Worm (Caenorhabditis elegans): Measurements from ENCODE around the gene ima-1.

The ima-1 gene

ce11 chrV:11271051-11271450, 31.6 kb downstream of the ima-1 start, which contains the start of gene clec-222:
Gene clec-222, plus strand, starts transcription at chrV:11271351.
- TF ChIP-seq rnt-1 (tag; optimal IDR thresholded peaks at IDR 0.05) = no peak
- no peak for TF ChIP-seq jun-1 (tag; optimal IDR thresholded peaks at IDR 0.05)
- TF ChIP-seq isw-1 (GFP tag; IDR thresholded peaks at IDR 0.05) = no peak
- TF ChIP-seq ceh-90 (tag; optimal IDR thresholded peaks at IDR 0.05) = no peak
- TF ChIP-seq unc-98 (GFP tag; IDR thresholded peaks at IDR 0.05) = no peak
- TF ChIP-seq tlp-1 (tag; optimal IDR thresholded peaks at IDR 0.05) = no peak
- no peak for TF ChIP-seq pag-3 (tag; optimal IDR thresholded peaks at IDR 0.05; ENCODE audit: borderline replicate concordance, insufficient read depth)
- TF ChIP-seq C16A3.4 (tag; optimal IDR thresholded peaks at IDR 0.05) = no peak
- no peak for TF ChIP-seq lin-14 (GFP tag; optimal IDR thresholded peaks at IDR 0.05)
- no peak for TF ChIP-seq irx-1 (tag; optimal IDR thresholded peaks at IDR 0.05)
- no peak for TF ChIP-seq ceh-82 (tag; optimal IDR thresholded peaks at IDR 0.05)
- TF ChIP-seq fkh-8 (tag; optimal IDR thresholded peaks at IDR 0.05) = no peak
- TF ChIP-seq Y116A8C.19 (tag; optimal IDR thresholded peaks at IDR 0.05; ENCODE audit: borderline replicate concordance) = no peak
- no peak for TF ChIP-seq xbp-1 (tag; optimal IDR thresholded peaks at IDR 0.05)
- TF ChIP-seq ceh-88 (GFP tag; IDR thresholded peaks at IDR 0.05) = no peak
- no peak for TF ChIP-seq ces-1 (GFP tag; optimal IDR thresholded peaks at IDR 0.05)
- no peak for TF ChIP-seq hlh-17 (GFP tag; optimal IDR thresholded peaks at IDR 0.05; ENCODE audit: borderline replicate concordance)
- TF ChIP-seq aly-2 (tag; optimal IDR thresholded peaks at IDR 0.05) = no peak

ce11 chrV:11272848-11273247, 33.4 kb downstream of the ima-1 start, which contains the start of gene clec-223:
Gene clec-223, plus strand, starts transcription at chrV:11273148.
- no peak for TF ChIP-seq ztf-4 (tag; optimal IDR thresholded peaks at IDR 0.05)
- TF ChIP-seq mdl-1 (tag; optimal IDR thresholded peaks at IDR 0.05) = no peak
- TF ChIP-seq lin-13 (GFP tag; optimal IDR thresholded peaks at IDR 0.05) = no peak
- TF ChIP-seq fos-1 (tag; optimal IDR thresholded peaks at IDR 0.05) = no peak
- no peak for TF ChIP-seq F16B12.6 (tag; optimal IDR thresholded peaks at IDR 0.05)
- no peak for TF ChIP-seq nhr-20 (tag; optimal IDR thresholded peaks at IDR 0.05)
- no peak for TF ChIP-seq unc-86 (tag; optimal IDR thresholded peaks at IDR 0.05)
- TF ChIP-seq irx-1 (tag; optimal IDR thresholded peaks at IDR 0.05) = no peak
- TF ChIP-seq ceh-82 (tag; optimal IDR thresholded peaks at IDR 0.05) = no peak
- no peak for TF ChIP-seq nhr-90 (tag; optimal IDR thresholded peaks at IDR 0.05; ENCODE audit: poor library complexity)

DNA sequence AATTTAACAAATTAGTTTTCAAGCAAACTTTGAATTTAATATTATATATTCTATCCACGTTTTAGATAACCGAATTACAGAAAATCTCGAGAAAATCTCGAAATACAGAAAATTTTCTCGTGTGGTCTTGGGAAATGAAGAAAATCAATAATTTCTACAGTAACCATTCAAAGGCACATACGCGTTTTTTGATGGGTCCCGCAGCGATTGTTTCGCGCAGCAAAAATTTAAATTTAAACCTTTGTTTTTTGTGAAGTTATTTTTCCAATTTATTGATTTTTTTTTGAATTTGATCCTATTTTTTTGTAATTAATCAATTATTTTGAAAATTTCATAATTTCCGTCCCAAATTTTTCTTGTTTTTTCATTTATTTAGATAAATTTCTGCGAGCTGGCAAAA, 40.1 kb downstream of the ima-1 start:
- TF ChIP-seq C16A3.4 (tag; optimal IDR thresholded peaks at IDR 0.05) = no peak
- TF ChIP-seq hlh-17 (GFP tag; optimal IDR thresholded peaks at IDR 0.05; ENCODE audit: borderline replicate concordance) = no peak
- TF ChIP-seq sup-37 (GFP tag; optimal IDR thresholded peaks at IDR 0.05) = no peak
- TF ChIP-seq unc-62 (GFP tag; optimal IDR thresholded peaks at IDR 0.05) = no peak
- no peak for TF ChIP-seq nhr-76 (tag; optimal IDR thresholded peaks at IDR 0.05)
- no peak for TF ChIP-seq pag-3 (tag; optimal IDR thresholded peaks at IDR 0.05; ENCODE audit: borderline replicate concordance, insufficient read depth)
- no peak for TF ChIP-seq lsy-2 (tag; optimal IDR thresholded peaks at IDR 0.05)

- TF ChIP-seq nhr-20 (tag; optimal IDR thresholded peaks at IDR 0.05) = peak; percentile 62
- TF ChIP-seq zip-4 (GFP tag; optimal IDR thresholded peaks at IDR 0.05) = no peak
- TF ChIP-seq egl-27 (tag; optimal IDR thresholded peaks at IDR 0.05) = no peak
- TF ChIP-seq C34B4.2 (tag; optimal IDR thresholded peaks at IDR 0.05) = no peak
- TF ChIP-seq mep-1 (tag; optimal IDR thresholded peaks at IDR 0.05) = peak; percentile 66
- TF ChIP-seq sup-37 (GFP tag; optimal IDR thresholded peaks at IDR 0.05) = no peak
- TF ChIP-seq nhr-47 (tag; optimal IDR thresholded peaks at IDR 0.05) = no peak
- peak; percentile 37 for TF ChIP-seq nhr-85 (tag)
- TF ChIP-seq lin-15B (tag; optimal IDR thresholded peaks at IDR 0.05) = no peak
- TF ChIP-seq ceh-82 (tag; optimal IDR thresholded peaks at IDR 0.05) = peak in 1 of 3 experiments; percentile 8
- TF ChIP-seq fkh-10 (GFP tag; optimal IDR thresholded peaks at IDR 0.05) = no peak
- TF ChIP-seq fkh-4 (tag; optimal IDR thresholded peaks at IDR 0.05; ENCODE audit: borderline replicate concordance) = no peak
- no peak for TF ChIP-seq dsc-1 (tag; optimal IDR thresholded peaks at IDR 0.05)
- peak; percentile 5 for TF ChIP-seq unc-130 (tag; optimal IDR thresholded peaks at IDR 0.05)
- no peak for TF ChIP-seq pqm-1 (tag; optimal IDR thresholded peaks at IDR 0.05)
- no peak for TF ChIP-seq nhr-71 (tag; optimal IDR thresholded peaks at IDR 0.05)
- no peak for TF ChIP-seq ama-1 (optimal IDR thresholded peaks at IDR 0.05)
- no peak for TF ChIP-seq pax-3 (tag; optimal IDR thresholded peaks at IDR 0.05)
- no peak for TF ChIP-seq ceh-88 (GFP tag; IDR thresholded peaks at IDR 0.05)
- TF ChIP-seq vab-15 (tag; optimal IDR thresholded peaks at IDR 0.05) = no peak
- peak; percentile 97 for TF ChIP-seq blmp-1 (tag; optimal IDR thresholded peaks at IDR 0.05)
Observed at ce11 chrV:11281414-11282209, 42.1 kb downstream of the ima-1 start.

Measured in whole organism, L1 larva.